Fruit fly (Drosophila melanogaster) whole organism, embryonic: Measurements from ENCODE around the gene Usp5.

ENCODE experiments used
- Adf1 ChIP-seq: fragments of 200-800 bp; sonication (Bioruptor generic); IDR thresholded peaks from 2 replicates; pipeline ENCODE4 v1.3.6; 2022; ENCODE audit warnings: missing biosample characterization, missing genetic modification characterization
- Awh ChIP-seq: fragments of 200-800 bp; sonication (Bioruptor generic); IDR thresholded peaks from 2 replicates; pipeline ENCODE4, ENCODE4 v1.3.6; 2022; ENCODE audit warnings: missing biosample characterization, missing genetic modification characterization
- B-H1 ChIP-seq: fragments of 200-800 bp; sonication (Bioruptor generic); IDR thresholded peaks from 3 replicates; pipeline ENCODE4 v1.3.6; 2022; ENCODE audit warnings: missing biosample characterization, missing genetic modification characterization
- BEAF-32 ChIP-seq: fragments of 200-800 bp; sonication (Bioruptor generic); optimal IDR thresholded peaks from 3 replicates; lab custom pipeline; 2017; ENCODE audit warnings: missing biosample characterization, missing genetic modification characterization, mild to moderate bottlenecking, moderate library complexity, missing genetic modification reagents
- CG10366 ChIP-seq: fragments of 200-800 bp; sonication (Bioruptor generic); IDR thresholded peaks from 2 replicates; pipeline ENCODE4 v1.3.6; 2022; ENCODE audit warnings: missing biosample characterization, missing genetic modification characterization
- CG10979 ChIP-seq: fragments of 200-800 bp; sonication (Bioruptor generic); optimal IDR thresholded peaks from 2 replicates; lab custom pipeline; 2018; ENCODE audit warnings: missing biosample characterization, mild to moderate bottlenecking, missing genetic modification characterization, moderate library complexity
- CG11504 ChIP-seq: fragments of 200-800 bp; sonication (Bioruptor generic); optimal IDR thresholded peaks from 3 replicates; lab custom pipeline; 2019; ENCODE audit warnings: missing biosample characterization, mild to moderate bottlenecking, missing genetic modification characterization, moderate library complexity
- CG12299 ChIP-seq: fragments of 200-800 bp; sonication (Bioruptor generic); optimal IDR thresholded peaks from 2 replicates; lab custom pipeline; 2018; ENCODE audit warnings: missing biosample characterization, mild to moderate bottlenecking, missing genetic modification characterization
- CG14014 ChIP-seq: fragments of 200-800 bp; sonication (Bioruptor generic); IDR thresholded peaks from 2 replicates; pipeline ENCODE4 v1.3.6; 2022; ENCODE audit warnings: missing biosample characterization, missing genetic modification characterization
- CG14860 ChIP-seq: fragments of 200-800 bp; sonication (Bioruptor generic); IDR thresholded peaks from 3 replicates; pipeline ENCODE4 v1.3.6; 2022; ENCODE audit warnings: missing biosample characterization, missing genetic modification characterization; ENCODE audit not compliant: partially characterized antibody
- CG1647 ChIP-seq: fragments of 200-800 bp; sonication (Bioruptor generic); optimal IDR thresholded peaks from 3 replicates; lab custom pipeline; 2016; ENCODE audit warnings: missing biosample characterization, missing genetic modification characterization
- CG17359 ChIP-seq: fragments of 200-800 bp; sonication (Bioruptor generic); optimal IDR thresholded peaks from 3 replicates; lab custom pipeline; 2018; ENCODE audit warnings: missing biosample characterization, mild to moderate bottlenecking, missing genetic modification characterization, moderate library complexity
- CG18262 ChIP-seq: fragments of 200-800 bp; optimal IDR thresholded peaks from 3 replicates; lab custom pipeline; 2019; ENCODE audit warnings: missing biosample characterization, mild to moderate bottlenecking, missing genetic modification characterization, moderate library complexity
- CG3065 ChIP-seq: fragments of 200-800 bp; sonication (Bioruptor generic); optimal IDR thresholded peaks from 2 replicates; lab custom pipeline; 2016; ENCODE audit warnings: missing biosample characterization, missing genetic modification characterization
- CG3281 ChIP-seq: fragments of 200-800 bp; sonication (Bioruptor generic); optimal IDR thresholded peaks from 3 replicates; lab custom pipeline; 2017; ENCODE audit warnings: missing biosample characterization, mild to moderate bottlenecking, missing genetic modification characterization
- CG4707 ChIP-seq: fragments of 200-800 bp; sonication (Bioruptor generic); optimal IDR thresholded peaks from 2 replicates; lab custom pipeline; 2018; ENCODE audit warnings: missing biosample characterization, mild to moderate bottlenecking, missing genetic modification characterization, moderate library complexity
- CG4730 ChIP-seq: fragments of 200-800 bp; sonication (Bioruptor generic); IDR thresholded peaks from 2 replicates; pipeline ENCODE4 v1.3.6; 2022; ENCODE audit warnings: missing biosample characterization, missing genetic modification characterization
- CG5953 ChIP-seq: fragments of 200-800 bp; sonication (Bioruptor generic); IDR thresholded peaks from 2 replicates; pipeline ENCODE4 v1.3.6; 2022; ENCODE audit warnings: missing biosample characterization, missing genetic modification characterization
- CG7357 ChIP-seq: fragments of 200-800 bp; sonication (Bioruptor generic); IDR thresholded peaks from 3 replicates; pipeline ENCODE4 v1.3.6; 2022; ENCODE audit warnings: missing biosample characterization, missing genetic modification characterization
- CG7839 ChIP-seq: fragments of 200-800 bp; sonication (Bioruptor generic); optimal IDR thresholded peaks from 3 replicates; lab custom pipeline; 2018; ENCODE audit warnings: missing biosample characterization, mild to moderate bottlenecking, missing genetic modification characterization, moderate library complexity
- CG7987 ChIP-seq: fragments of 200-800 bp; sonication (Bioruptor generic); optimal IDR thresholded peaks from 2 replicates; lab custom pipeline; 2018; ENCODE audit warnings: missing biosample characterization, mild to moderate bottlenecking, missing genetic modification characterization, moderate library complexity
- Dref ChIP-seq: fragments of 200-800 bp; sonication (Bioruptor generic); IDR thresholded peaks from 2 replicates; pipeline ENCODE4 v1.3.6; 2022; ENCODE audit warnings: missing biosample characterization, missing genetic modification characterization
- HLH4C ChIP-seq: fragments of 200-800 bp; sonication (Bioruptor generic); IDR thresholded peaks from 3 replicates; pipeline ENCODE4 v1.3.6; 2022; ENCODE audit warnings: missing biosample characterization, missing genetic modification characterization; ENCODE audit not compliant: partially characterized antibody
- Kr ChIP-seq: fragments of 200-800 bp; sonication (Bioruptor generic); optimal IDR thresholded peaks from 2 replicates; lab custom pipeline; 2017; ENCODE audit warnings: missing biosample characterization, mild to moderate bottlenecking, missing genetic modification characterization
- MTF-1 ChIP-seq: fragments of 200-800 bp; sonication (Bioruptor generic); optimal IDR thresholded peaks from 2 replicates; lab custom pipeline; 2018; ENCODE audit warnings: missing biosample characterization, mild to moderate bottlenecking, missing genetic modification characterization, borderline replicate concordance
- Nf-YB ChIP-seq: fragments of 200-800 bp; sonication (Bioruptor generic); optimal IDR thresholded peaks from 3 replicates; lab custom pipeline; 2019; ENCODE audit warnings: missing biosample characterization, mild to moderate bottlenecking, missing genetic modification characterization, moderate library complexity
- NfI ChIP-seq: fragments of 200-800 bp; sonication (Bioruptor generic); optimal IDR thresholded peaks from 3 replicates; lab custom pipeline; 2018; ENCODE audit warnings: missing biosample characterization, mild to moderate bottlenecking, missing genetic modification characterization, moderate library complexity
- Optix ChIP-seq: fragments of 200-800 bp; sonication (Bioruptor generic); IDR thresholded peaks from 3 replicates; pipeline ENCODE4 v1.3.6; 2022; ENCODE audit warnings: missing biosample characterization, missing genetic modification characterization
- Stat92E ChIP-seq, 3 experiments: fragments of >200 bp in 2 of 3; fragments of 200-800 bp in 1 of 3; sonication (Bioruptor generic) in 1 of 3; optimal IDR thresholded peaks; 2 replicates each; lab custom pipeline; 2017 to 2019; ENCODE audit warnings: missing biosample characterization in 3 of 3, missing genetic modification characterization in 3 of 3, mild to moderate bottlenecking in 1 of 3, moderate library complexity in 1 of 3
- Xrp1 ChIP-seq: fragments of 200-800 bp; sonication (Bioruptor generic); IDR thresholded peaks from 2 replicates; pipeline ENCODE4 v1.3.6; 2022; ENCODE audit warnings: missing biosample characterization, missing genetic modification characterization
- ac ChIP-seq: fragments of 200-800 bp; sonication (Bioruptor generic); optimal IDR thresholded peaks from 3 replicates; lab custom pipeline; 2017; ENCODE audit warnings: missing biosample characterization, mild to moderate bottlenecking, missing genetic modification characterization
- bab2 ChIP-seq: fragments of 200-800 bp; sonication (Bioruptor generic); optimal IDR thresholded peaks from 2 replicates; lab custom pipeline; 2016; ENCODE audit warnings: missing biosample characterization, missing genetic modification characterization
- bcd ChIP-seq: fragments of 200-800 bp; sonication (Bioruptor generic); optimal IDR thresholded peaks from 2 replicates; lab custom pipeline; 2017; ENCODE audit warnings: missing biosample characterization, mild to moderate bottlenecking, missing genetic modification characterization
- bsh ChIP-seq, 2 experiments: fragments of 200-800 bp; sonication (Bioruptor generic); optimal IDR thresholded peaks; 2 replicates each; lab custom pipeline; 2017 to 2018; ENCODE audit warnings: mild to moderate bottlenecking in 2 of 2, missing biosample characterization in 2 of 2, missing genetic modification characterization in 2 of 2, moderate library complexity in 1 of 2
- gro ChIP-seq: fragments of 200-800 bp; sonication (Bioruptor generic); optimal IDR thresholded peaks from 2 replicates; lab custom pipeline; 2016; ENCODE audit warnings: missing biosample characterization, missing genetic modification characterization
- hb ChIP-seq: fragments of 200-800 bp; sonication (Bioruptor generic); IDR thresholded peaks from 3 replicates; pipeline ENCODE4 v1.3.6; 2022; ENCODE audit warnings: missing biosample characterization, missing genetic modification characterization; ENCODE audit not compliant: partially characterized antibody
- jigr1 ChIP-seq: fragments of 200-800 bp; sonication (Bioruptor generic); IDR thresholded peaks from 3 replicates; pipeline ENCODE4 v1.3.6; 2022; ENCODE audit warnings: missing biosample characterization, missing genetic modification characterization
- jing ChIP-seq: fragments of 200-800 bp; sonication (Bioruptor generic); optimal IDR thresholded peaks from 2 replicates; lab custom pipeline; 2018; ENCODE audit warnings: missing biosample characterization, mild to moderate bottlenecking, missing genetic modification characterization
- lmd ChIP-seq: fragments of 200-800 bp; sonication (Bioruptor generic); IDR thresholded peaks from 2 replicates; pipeline ENCODE4 v1.3.6; 2022; ENCODE audit warnings: missing biosample characterization, missing genetic modification characterization
- mld ChIP-seq: fragments of 200-800 bp; sonication (Bioruptor generic); IDR thresholded peaks from 3 replicates; pipeline ENCODE4 v1.3.6; 2022; ENCODE audit warnings: missing biosample characterization, missing genetic modification characterization; ENCODE audit not compliant: partially characterized antibody
- nau ChIP-seq: fragments of 200-800 bp; sonication (Bioruptor generic); optimal IDR thresholded peaks from 3 replicates; lab custom pipeline; 2017; ENCODE audit warnings: missing biosample characterization, mild to moderate bottlenecking, missing genetic modification characterization, missing genetic modification reagents
- peb ChIP-seq: fragments of 200-800 bp; sonication (Bioruptor generic); IDR thresholded peaks from 2 replicates; pipeline ENCODE4 v1.3.6; 2022; ENCODE audit warnings: missing biosample characterization, missing genetic modification characterization
- phol ChIP-seq: fragments of 200-800 bp; sonication (Bioruptor generic); optimal IDR thresholded peaks from 3 replicates; lab custom pipeline; 2018; ENCODE audit warnings: missing biosample characterization, mild to moderate bottlenecking, missing genetic modification characterization, moderate library complexity
- sens-2 ChIP-seq: fragments of 200-800 bp; sonication (Bioruptor generic); IDR thresholded peaks from 2 replicates; pipeline ENCODE4 v1.3.6; 2022; ENCODE audit warnings: missing biosample characterization, missing genetic modification characterization
- shn ChIP-seq: fragments of 200-800 bp; sonication (Bioruptor generic); optimal IDR thresholded peaks from 3 replicates; lab custom pipeline; 2016; ENCODE audit warnings: missing biosample characterization, missing genetic modification characterization
- sqz ChIP-seq: fragments of 200-800 bp; sonication (Bioruptor generic); optimal IDR thresholded peaks from 3 replicates; lab custom pipeline; 2018; ENCODE audit warnings: missing biosample characterization, mild to moderate bottlenecking, missing genetic modification characterization
- sug ChIP-seq: fragments of 200-800 bp; optimal IDR thresholded peaks from 2 replicates; lab custom pipeline; 2019; ENCODE audit warnings: missing biosample characterization, mild to moderate bottlenecking, missing genetic modification characterization, moderate library complexity
- tna ChIP-seq: fragments of 200-800 bp; sonication (Bioruptor generic); IDR thresholded peaks from 2 replicates; pipeline ENCODE4 v1.3.6; 2022; ENCODE audit warnings: missing biosample characterization, missing genetic modification characterization; ENCODE audit not compliant: partially characterized antibody
- yki ChIP-seq: fragments of >200 bp; optimal IDR thresholded peaks from 3 replicates; lab custom pipeline; 2018
- zfh2 ChIP-seq: fragments of 200-800 bp; sonication (Bioruptor generic); optimal IDR thresholded peaks from 2 replicates; lab custom pipeline; 2016; ENCODE audit warnings: missing biosample characterization, missing genetic modification characterization

Gene Usp5

DNA sequence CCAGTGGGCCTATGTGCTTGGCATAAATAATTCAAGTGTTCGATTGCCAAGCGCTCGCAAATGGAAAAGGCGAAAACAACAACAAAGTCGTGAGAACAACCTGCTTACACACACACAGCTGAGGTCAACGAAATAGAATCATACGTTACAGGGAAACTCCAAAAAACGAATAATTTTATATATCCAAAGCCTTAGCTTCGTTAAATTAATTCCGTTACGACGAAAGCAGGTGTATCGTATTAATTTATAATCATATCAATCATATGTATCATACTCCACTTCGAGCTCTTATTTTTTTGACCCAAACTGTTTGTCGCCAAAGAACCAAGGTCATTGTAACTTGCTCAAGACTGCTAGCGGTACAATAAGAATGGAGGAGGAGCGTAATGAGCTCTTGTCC, 31.3 kb upstream of the Usp5 start (continued):
- TF ChIP-seq tna (GFP tag; lab: Robert Waterston, UW) (no peak), CG18262 (tag; lab: Kevin White, UChicago) (peak; percentile 89), CG10979 (tag; lab: Kevin White, UChicago) (peak; percentile 92), sens-2 (GFP tag; lab: Robert Waterston, UW) (peak; percentile 53; the same call in 1 of the 2 replicates), ac (peak; percentile 26), CG4730 (GFP tag; lab: Robert Waterston, UW) (peak; percentile 82), Optix (GFP tag; lab: Robert Waterston, UW) (peak; percentile 78), CG7987 (GFP tag; lab: Kevin White, UChicago) (peak; percentile 78), Xrp1 (GFP tag; lab: Robert Waterston, UW) (peak; percentile 96), jing (GFP tag; lab: Kevin White, UChicago) (peak; percentile 54), CG3065 (GFP tag; lab: Kevin White, UChicago) (peak; percentile 68), phol (tag; lab: Kevin White, UChicago) (peak; percentile 87), B-H1 (peak; percentile 90), CG7839 (peak; percentile 92), Awh (peak; percentile 86), Kr (GFP tag; lab: Kevin White, UChicago) (no peak), nau (GFP tag; lab: Kevin White, UChicago) (no peak), sqz (GFP tag; lab: Kevin White, UChicago) (no peak), jigr1 (peak; percentile 23; the same call in 1 of the 3 replicates), yki (lab: Kevin White, UChicago) (no peak), bsh (GFP tag; optimal IDR thresholded peaks at IDR 0.05; lab: Kevin White, UChicago) (peak; percentile 71 to 90), CG14014 (GFP tag; lab: Robert Waterston, UW) (peak; percentile 89), bcd (peak; percentile 88), bab2 (peak; percentile 88), CG3281 (peak; percentile 93), NfI (GFP tag; lab: Kevin White, UChicago) (peak; percentile 81), CG11504 (tag; lab: Kevin White, UChicago) (no peak), CG14860 (GFP tag; lab: Robert Waterston, UW) (no peak), CG7357 (GFP tag; lab: Robert Waterston, UW) (peak; percentile 78), shn (peak; percentile 43), HLH4C (GFP tag; lab: Robert Waterston, UW) (no peak), peb (peak; percentile 70), Adf1 (GFP tag; lab: Robert Waterston, UW) (peak; percentile 41; the same call in 1 of the 2 replicates), Dref (no peak), BEAF-32 (GFP tag; lab: Kevin White, UChicago) (no peak), Nf-YB (GFP tag; lab: Kevin White, UChicago) (peak; percentile 69), CG12299 (tag; lab: Kevin White, UChicago) (peak; percentile 66), CG4707 (peak; percentile 63), gro (GFP tag; lab: Kevin White, UChicago) (peak; percentile 94), hb (no peak), CG1647 (GFP tag; lab: Kevin White, UChicago) (peak; percentile 61), Stat92E (GFP tag; optimal IDR thresholded peaks at IDR 0.05; lab: Kevin White, UChicago) (peak in 1 of 3 experiments; percentile 64), sug (no peak), lmd (GFP tag; lab: Robert Waterston, UW) (peak; percentile 90), CG17359 (no peak), MTF-1 (GFP tag; lab: Kevin White, UChicago) (peak; percentile 75), zfh2 (GFP tag; lab: Kevin White, UChicago) (peak; percentile 74), CG5953 (GFP tag; lab: Robert Waterston, UW) (peak; percentile 29; the same call in 1 of the 2 replicates), CG10366 (GFP tag; lab: Robert Waterston, UW) (peak; percentile 77), mld (GFP tag; lab: Robert Waterston, UW) (no peak)
